Worm (Caenorhabditis elegans): ENCODE results near the gene qdpr-1.

Gene qdpr-1

DNA sequence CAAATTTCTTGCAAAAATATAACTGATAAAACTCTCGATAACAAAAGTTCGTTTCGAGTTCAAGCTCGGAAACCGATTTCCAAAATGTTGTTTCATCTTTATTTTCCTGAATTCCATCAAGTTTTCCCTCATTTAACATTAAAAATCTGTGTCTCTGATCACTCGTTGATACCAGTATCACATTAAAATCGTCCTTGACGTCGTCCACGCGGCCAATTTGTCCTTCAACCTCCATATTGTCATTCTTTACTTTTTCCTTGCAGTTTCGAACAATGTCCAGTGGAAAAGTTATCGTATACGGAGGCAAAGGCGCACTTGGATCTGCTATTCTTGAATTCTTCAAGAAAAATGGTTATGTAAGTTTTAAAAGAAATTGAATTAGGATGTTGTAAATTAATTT is at the start of gene qdpr-1:
qdpr-1 (plus strand) TSS at position 264 of the 400 bp plus-strand sequence.
- no peak for TF ChIP-seq elt-3 (tag; optimal IDR thresholded peaks at IDR 0.05)

DNA sequence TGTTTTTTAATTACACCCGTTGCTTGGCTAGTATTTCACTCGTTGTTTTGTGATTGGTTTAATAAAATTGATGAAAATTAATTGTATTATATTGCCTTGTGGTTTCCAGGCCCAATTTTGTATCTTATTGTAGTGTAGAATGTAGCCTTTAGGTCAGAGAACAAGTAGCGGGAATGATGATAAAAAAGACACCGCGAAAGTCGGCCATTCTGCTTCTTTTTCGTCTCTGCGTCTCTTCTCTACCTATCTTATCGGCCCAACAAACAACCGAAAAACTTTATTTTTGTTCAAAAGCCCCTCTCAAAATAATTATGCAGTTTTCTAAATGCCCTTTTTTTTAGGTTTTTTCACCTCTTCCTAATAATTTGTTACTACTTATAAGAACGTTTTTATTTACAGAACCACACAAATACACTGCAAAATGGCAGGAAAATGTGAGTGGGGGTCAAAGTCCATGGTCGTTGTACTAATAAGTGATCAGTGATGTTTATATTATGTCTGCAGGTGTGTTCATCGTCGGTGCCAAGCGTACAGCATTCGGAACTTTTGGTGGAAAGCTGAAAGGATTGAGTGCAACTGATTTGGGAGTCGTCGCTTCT is 49.1 kb upstream of the qdpr-1 start, which contains the start of gene acaa-2:
acaa-2 (plus strand) TSS at position 400 of the 599 bp plus-strand sequence.
- TF ChIP-seq nhr-28 (tag; optimal IDR thresholded peaks at IDR 0.05) (peak; percentile 16), unc-62 (GFP tag; optimal IDR thresholded peaks at IDR 0.05) (no peak), nhr-237 (tag; optimal IDR thresholded peaks at IDR 0.05) (peak; percentile 5)

DNA sequence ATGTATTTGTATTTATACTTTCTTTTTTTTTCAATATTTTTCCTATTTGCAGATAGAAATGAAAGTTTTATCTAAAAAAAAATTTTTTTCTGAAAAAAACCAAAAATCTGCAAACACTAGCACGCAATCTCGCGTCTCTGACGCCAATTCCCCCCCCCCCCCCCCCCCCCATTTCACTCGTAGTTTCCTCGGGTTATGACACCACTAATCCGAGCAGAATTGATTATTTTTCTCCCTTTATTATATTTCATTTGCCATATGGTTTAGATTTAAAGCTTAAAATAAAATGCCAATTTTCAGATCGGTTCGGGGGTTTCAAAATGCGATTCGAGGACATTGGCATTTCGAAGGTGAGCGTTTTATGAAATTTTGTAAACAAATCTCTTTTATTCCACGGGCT is 46.9 kb upstream of the qdpr-1 start, which contains the start of gene mtm-6:
mtm-6 (plus strand) TSS at position 301 of the 400 bp plus-strand sequence.
- no peak for TF ChIP-seq tbx-8 (GFP tag; optimal IDR thresholded peaks at IDR 0.05)
- TF ChIP-seq ceh-39 (tag; optimal IDR thresholded peaks at IDR 0.05): no peak
- TF ChIP-seq pha-4 (tag; optimal IDR thresholded peaks at IDR 0.05): no peak
- no peak for TF ChIP-seq sptf-1 (tag; optimal IDR thresholded peaks at IDR 0.05)
- TF ChIP-seq ztf-11 (tag; optimal IDR thresholded peaks at IDR 0.05): no peak
- TF ChIP-seq nhr-28 (tag; optimal IDR thresholded peaks at IDR 0.05): no peak
- TF ChIP-seq cnd-1 (tag; optimal IDR thresholded peaks at IDR 0.05): no peak
- TF ChIP-seq flh-1 (GFP tag; optimal IDR thresholded peaks at IDR 0.05): no peak
- no peak for TF ChIP-seq sem-2 (GFP tag; optimal IDR thresholded peaks at IDR 0.05)
- no peak for TF ChIP-seq elt-1 (tag; optimal IDR thresholded peaks at IDR 0.05; ENCODE audit: borderline replicate concordance, insufficient read depth)
- no peak for TF ChIP-seq mls-2 (tag; optimal IDR thresholded peaks at IDR 0.05)
- no peak for TF ChIP-seq bed-3 (GFP tag; optimal IDR thresholded peaks at IDR 0.05)

DNA sequence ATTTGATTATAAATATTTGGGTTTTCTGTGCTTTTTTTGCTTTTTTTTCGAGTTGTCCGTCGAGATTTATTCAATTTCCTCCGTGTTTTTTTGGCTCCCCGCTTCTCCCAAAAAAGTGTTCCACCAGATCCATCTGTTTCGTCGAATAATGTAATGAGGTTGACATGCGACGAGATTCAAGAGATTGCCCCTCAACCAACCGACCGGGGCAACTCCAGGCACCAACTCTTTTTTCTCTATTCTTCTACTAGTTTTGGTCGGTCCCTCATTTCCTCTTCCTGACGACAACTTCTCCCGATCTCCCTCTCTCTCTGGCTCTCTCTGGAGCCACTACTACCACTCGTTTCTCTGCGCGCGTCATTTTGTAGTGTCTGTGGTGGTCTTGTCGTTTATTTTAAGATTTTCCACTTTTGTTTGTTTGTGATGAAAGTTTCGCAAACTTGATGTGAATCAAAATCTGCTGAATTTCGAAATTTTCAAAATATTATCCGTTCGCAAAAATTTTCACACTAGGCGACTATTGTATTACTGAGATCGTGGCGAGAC is 45.9 kb upstream of the qdpr-1 start:
- peak; percentile 3 for TF ChIP-seq ces-1 (GFP tag; optimal IDR thresholded peaks at IDR 0.05)
- no peak for TF ChIP-seq nhr-237 (tag; optimal IDR thresholded peaks at IDR 0.05)

DNA sequence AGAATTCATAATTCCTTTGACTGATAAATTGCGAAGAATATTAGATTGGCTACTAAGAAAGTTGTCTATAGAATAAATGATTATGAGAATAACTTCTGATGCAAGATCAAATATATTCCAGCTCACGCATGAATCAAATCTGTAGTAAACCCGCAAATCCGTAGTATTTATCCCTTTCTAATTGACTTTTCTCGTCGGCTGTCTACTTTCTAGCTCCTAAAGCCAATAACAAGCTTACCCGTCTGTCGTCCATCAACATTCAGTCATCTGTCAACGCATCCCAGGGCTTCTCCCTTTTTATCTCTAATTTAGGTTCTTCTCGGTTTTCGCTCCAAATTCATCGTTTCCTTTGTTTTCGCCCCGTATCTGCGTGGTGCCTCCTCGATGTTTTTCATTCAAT is 44.8 kb upstream of the qdpr-1 start:
- no peak for TF ChIP-seq M03D4.4 (tag; optimal IDR thresholded peaks at IDR 0.05)
- no peak for TF ChIP-seq flh-1 (GFP tag; optimal IDR thresholded peaks at IDR 0.05)
- TF ChIP-seq blmp-1 (tag; optimal IDR thresholded peaks at IDR 0.05): no peak
- peak; percentile 25 for TF ChIP-seq unc-62 (GFP tag; optimal IDR thresholded peaks at IDR 0.05)
- TF ChIP-seq snpc-4 (tag; optimal IDR thresholded peaks at IDR 0.05): no peak
- TF ChIP-seq tbx-8 (GFP tag; optimal IDR thresholded peaks at IDR 0.05): no peak
- TF ChIP-seq ces-1 (GFP tag; optimal IDR thresholded peaks at IDR 0.05): peak; percentile 91
- TF ChIP-seq mab-5 (tag; optimal IDR thresholded peaks at IDR 0.05): no peak
- TF ChIP-seq bed-3 (GFP tag; optimal IDR thresholded peaks at IDR 0.05): no peak

DNA sequence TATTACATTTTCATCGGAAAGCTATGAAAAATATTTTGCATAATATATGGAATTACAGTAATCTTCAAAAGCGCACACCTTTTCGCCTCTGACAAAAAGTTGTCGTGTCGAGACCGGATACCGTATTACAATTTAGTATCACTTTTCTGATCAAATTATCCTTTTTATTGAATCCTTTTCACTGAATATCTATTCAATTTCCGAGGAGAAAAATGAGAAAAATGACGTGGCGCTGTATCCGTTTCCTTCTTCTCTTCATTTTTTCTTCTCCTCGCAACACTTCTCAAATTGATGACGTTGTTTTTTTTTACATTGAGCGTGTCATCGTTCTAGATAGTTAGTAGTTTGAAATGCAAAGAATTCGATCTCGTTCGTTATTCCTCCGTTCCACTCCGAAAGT is 42.7 kb upstream of the qdpr-1 start:
- TF ChIP-seq mls-2 (tag; optimal IDR thresholded peaks at IDR 0.05): no peak
- TF ChIP-seq nhr-237 (tag; optimal IDR thresholded peaks at IDR 0.05): no peak
- no peak for TF ChIP-seq zip-8 (tag; optimal IDR thresholded peaks at IDR 0.05)
- TF ChIP-seq lsy-2 (tag; optimal IDR thresholded peaks at IDR 0.05): no peak
- peak; percentile 26 for TF ChIP-seq ces-1 (GFP tag; optimal IDR thresholded peaks at IDR 0.05)

DNA sequence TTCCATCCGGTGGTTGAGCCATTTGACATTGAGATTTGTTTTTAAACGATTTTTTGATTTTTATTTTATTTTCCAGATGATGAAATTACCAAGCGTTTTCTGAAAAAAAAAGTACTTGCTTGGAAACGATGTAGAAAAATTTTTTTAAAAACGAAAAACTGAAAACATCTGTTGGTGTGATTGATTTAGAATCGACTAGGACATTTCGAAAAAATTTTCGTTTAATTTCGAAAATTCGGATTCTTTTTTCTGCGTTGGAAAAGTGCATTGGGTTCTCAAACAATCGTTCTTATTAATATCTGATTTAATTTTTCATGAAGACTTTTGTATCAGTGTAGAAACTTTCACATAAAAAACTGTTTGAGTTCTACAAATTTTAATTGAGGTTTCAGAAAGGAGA is 34.5 kb upstream of the qdpr-1 start, which contains the start of gene F53A2.9:
F53A2.9 (minus strand) TSS at position 101 of the 400 bp plus-strand sequence.
- TF ChIP-seq sem-2 (GFP tag; optimal IDR thresholded peaks at IDR 0.05) (no peak), nhr-2 (tag; optimal IDR thresholded peaks at IDR 0.05) (no peak), unc-62 (GFP tag; optimal IDR thresholded peaks at IDR 0.05) (no peak), hlh-1 (tag; optimal IDR thresholded peaks at IDR 0.05) (no peak), pha-4 (tag; optimal IDR thresholded peaks at IDR 0.05) (no peak), flh-1 (GFP tag; optimal IDR thresholded peaks at IDR 0.05) (no peak), ces-1 (GFP tag; optimal IDR thresholded peaks at IDR 0.05) (no peak), lin-13 (tag; optimal IDR thresholded peaks at IDR 0.05) (no peak), tbx-8 (GFP tag; optimal IDR thresholded peaks at IDR 0.05) (no peak), unc-120 (tag; optimal IDR thresholded peaks at IDR 0.05; ENCODE audit: poor library complexity, severe bottlenecking) (no peak), sptf-1 (tag; optimal IDR thresholded peaks at IDR 0.05) (no peak)
